Worm (Caenorhabditis elegans) whole organism, L4/young adult: ENCODE data around the gene hlh-29.

Experiments used
- W03F9.2 ChIP-seq: fragments of 150-350 bp; optimal IDR thresholded peaks from 2 replicates; lab custom pipeline; 2014; ENCODE audit warnings: missing biosample characterization, missing genetic modification characterization
- dao-5 ChIP-seq: sonication (generic microtip); optimal IDR thresholded peaks from 2 replicates; lab custom pipeline; 2016; ENCODE audit warnings: missing genotype, missing genetic modification characterization, moderate library complexity, missing compliant biosample characterization
- him-1 ChIP-seq: sonication (generic microtip); optimal IDR thresholded peaks from 2 replicates; lab custom pipeline; 2016; ENCODE audit warnings: missing genotype, missing genetic modification reagents, missing genetic modification characterization, missing compliant biosample characterization

hlh-29 gene

ce11 chrX:17505547-17506181 lies 42.8 kb downstream of the hlh-29 start:
- TF ChIP-seq him-1 (tag; lab: Kevin White, UChicago) = peak; percentile 27
- no peak for TF ChIP-seq dao-5 (tag; lab: Kevin White, UChicago)

DNA sequence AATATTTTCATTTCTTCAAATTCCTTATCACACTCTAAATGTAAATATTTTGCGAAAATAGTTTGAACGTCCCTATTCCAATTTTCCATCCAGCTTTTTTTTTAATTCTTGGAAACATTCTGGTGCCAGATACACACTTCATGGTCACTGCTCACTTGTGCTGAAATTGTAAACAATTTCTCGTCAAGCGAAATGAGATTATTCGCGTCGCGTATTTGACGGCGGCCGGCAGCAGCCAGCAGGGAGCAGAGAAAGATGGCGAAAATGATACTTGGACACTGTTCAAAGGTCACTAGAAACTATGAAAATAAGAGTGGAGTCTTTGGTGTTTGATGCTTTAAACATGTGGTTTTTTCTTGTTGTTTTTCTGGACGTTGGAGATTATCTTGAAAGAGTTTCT lies 44.0 kb downstream of the hlh-29 start:
- TF ChIP-seq dao-5 (tag; lab: Kevin White, UChicago) = no peak
- no peak for TF ChIP-seq him-1 (tag; lab: Kevin White, UChicago)
- TF ChIP-seq W03F9.2 (tag; lab: Kevin White, UChicago) = no peak

DNA sequence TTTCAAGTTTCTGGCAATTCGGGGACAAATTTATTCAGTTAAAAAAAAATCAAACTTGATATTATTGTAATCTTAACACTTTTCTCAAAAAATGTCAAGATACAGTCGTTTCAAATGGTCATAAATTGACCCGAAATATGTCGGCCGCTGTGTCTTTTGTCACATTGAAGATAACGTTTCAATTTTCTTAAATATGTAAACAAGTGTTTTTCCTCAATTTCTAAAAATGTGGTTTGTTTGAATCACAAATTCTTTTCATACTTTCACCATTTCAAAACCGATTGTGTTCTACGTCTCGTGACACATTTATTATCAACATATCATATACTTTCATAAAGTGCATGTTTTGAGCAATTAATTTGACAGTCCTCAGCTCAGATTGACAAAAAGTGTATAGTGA lies 46.2 kb downstream of the hlh-29 start:
- TF ChIP-seq dao-5 (tag; lab: Kevin White, UChicago) = no peak
- TF ChIP-seq W03F9.2 (tag; lab: Kevin White, UChicago) = no peak
- TF ChIP-seq him-1 (tag; lab: Kevin White, UChicago) = no peak
